Worm (Caenorhabditis elegans): Measurements from ENCODE around the gene oac-56.

ce11 chrIV:14377850-14378249 lies 27.3 kb upstream of the oac-56 start:
- TF ChIP-seq klf-2 (GFP tag; conservative IDR thresholded peaks at IDR 0.05) = no peak
- TF ChIP-seq med-1 (GFP tag; optimal IDR thresholded peaks at IDR 0.05; ENCODE audit: insufficient read depth) = no peak
- no peak for TF ChIP-seq flt-1 (GFP tag; IDR thresholded peaks at IDR 0.05)
- no peak for TF ChIP-seq ztf-29 (GFP tag; IDR thresholded peaks at IDR 0.05)
- no peak for TF ChIP-seq tab-1 (GFP tag; IDR thresholded peaks at IDR 0.05)
- TF ChIP-seq T22C8.4 (GFP tag; IDR thresholded peaks at IDR 0.05) = no peak
- TF ChIP-seq ref-1 (GFP tag; conservative IDR thresholded peaks at IDR 0.05) = no peak
- no peak for TF ChIP-seq cog-1 (tag; optimal IDR thresholded peaks at IDR 0.05)
- no peak for TF ChIP-seq ztf-23 (GFP tag; IDR thresholded peaks at IDR 0.05)
